Worm (Caenorhabditis elegans): ENCODE results near the gene ZK643.2.

ZK643.2 gene

DNA sequence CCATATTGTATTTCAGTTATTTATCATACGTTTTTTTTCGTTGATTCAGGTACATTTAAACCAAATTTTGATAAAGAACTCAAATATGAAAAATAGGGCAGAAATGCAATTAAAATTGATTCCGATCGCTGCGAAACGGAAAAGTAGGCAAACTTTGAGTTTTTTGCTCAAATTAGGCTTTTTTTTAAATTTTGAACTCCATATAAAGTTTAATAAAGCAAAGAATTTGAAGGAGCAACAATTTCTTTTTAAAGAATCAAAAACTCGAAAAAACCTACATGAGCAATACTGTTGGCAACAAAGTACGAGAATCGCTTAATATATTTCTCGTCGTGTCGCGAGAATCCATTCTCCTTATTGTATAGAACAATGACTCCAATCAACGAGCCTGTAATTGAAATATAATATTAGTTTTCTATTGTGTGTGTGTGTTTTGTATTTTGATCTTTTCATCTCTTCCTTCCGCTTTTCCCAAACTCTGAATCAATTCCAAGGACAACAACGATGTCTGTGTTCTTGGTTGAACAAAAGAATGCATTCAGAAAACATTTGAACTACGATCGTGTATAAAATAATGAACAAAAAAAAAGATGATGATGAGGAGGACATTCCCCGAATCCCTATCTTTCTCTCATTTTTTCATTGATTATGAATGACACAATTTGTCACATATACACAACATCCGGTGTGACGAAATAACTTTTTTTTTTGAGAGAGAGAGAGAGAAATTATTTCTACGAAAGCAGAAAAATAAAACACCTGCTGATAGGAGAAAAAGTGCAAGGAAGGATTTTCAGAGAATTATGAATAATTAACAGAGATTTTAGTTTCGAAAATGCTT is 22.4 kb downstream of the ZK643.2 start:
- no peak for TF ChIP-seq T22C8.4 (GFP tag; IDR thresholded peaks at IDR 0.05)

- TF ChIP-seq ztf-23 (GFP tag; IDR thresholded peaks at IDR 0.05) (no peak), ztf-29 (GFP tag; IDR thresholded peaks at IDR 0.05) (no peak), ref-1 (GFP tag; conservative IDR thresholded peaks at IDR 0.05) (no peak), klf-2 (GFP tag; conservative IDR thresholded peaks at IDR 0.05) (no peak), med-1 (GFP tag; optimal IDR thresholded peaks at IDR 0.05; ENCODE audit: insufficient read depth) (no peak), flt-1 (GFP tag; IDR thresholded peaks at IDR 0.05) (no peak)
These were observed 24.6 kb downstream of the ZK643.2 start for ce11 chrIII:8980892-8981291.

- no peak for TF ChIP-seq med-1 (GFP tag; optimal IDR thresholded peaks at IDR 0.05; ENCODE audit: insufficient read depth)
- TF ChIP-seq flt-1 (GFP tag; IDR thresholded peaks at IDR 0.05): 0 out of 2 replicates have a peak, but pooled peaks have one; percentile 10
- TF ChIP-seq ztf-23 (GFP tag; IDR thresholded peaks at IDR 0.05): 0 out of 2 replicates have a peak, but pooled peaks have one; percentile 44
These were observed 25.6 kb downstream of the ZK643.2 start, which contains the start of gene pde-2 for ce11 chrIII:8981847-8982479. Gene pde-2 (minus strand): TSS chrIII:8981897.

- TF ChIP-seq T22C8.4 (GFP tag; IDR thresholded peaks at IDR 0.05): no peak
- no peak for TF ChIP-seq med-1 (GFP tag; optimal IDR thresholded peaks at IDR 0.05; ENCODE audit: insufficient read depth)
- no peak for TF ChIP-seq ref-1 (GFP tag; conservative IDR thresholded peaks at IDR 0.05)
- no peak for TF ChIP-seq cog-1 (tag; optimal IDR thresholded peaks at IDR 0.05)
- TF ChIP-seq klf-2 (GFP tag; conservative IDR thresholded peaks at IDR 0.05): no peak
- TF ChIP-seq ztf-29 (GFP tag; IDR thresholded peaks at IDR 0.05): no peak
- TF ChIP-seq flt-1 (GFP tag; IDR thresholded peaks at IDR 0.05): no peak
- TF ChIP-seq ztf-23 (GFP tag; IDR thresholded peaks at IDR 0.05): no peak
- no peak for TF ChIP-seq tab-1 (GFP tag; IDR thresholded peaks at IDR 0.05)
These were observed 26.8 kb downstream of the ZK643.2 start for ce11 chrIII:8983135-8983534.

DNA sequence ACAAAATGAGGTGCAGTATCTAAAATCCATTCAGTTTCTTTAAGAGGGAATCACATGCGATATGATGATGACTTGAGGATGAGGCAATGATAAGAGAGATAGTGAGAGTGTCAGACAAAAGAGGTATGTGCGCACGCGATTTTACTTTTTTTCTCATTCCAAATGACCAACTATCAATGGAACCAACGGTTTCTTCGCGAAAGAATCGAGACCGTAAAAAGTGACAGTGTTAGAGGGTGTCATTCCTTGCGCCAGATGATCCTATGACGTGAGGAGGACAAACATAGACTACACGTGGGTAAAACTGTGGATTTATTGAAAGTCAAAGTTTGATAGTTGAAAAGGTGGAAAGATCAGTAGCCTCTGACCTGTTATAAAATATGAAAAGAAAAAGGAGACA is 27.5 kb downstream of the ZK643.2 start:
- TF ChIP-seq ref-1 (GFP tag; conservative IDR thresholded peaks at IDR 0.05) (no peak), ztf-29 (GFP tag; IDR thresholded peaks at IDR 0.05) (no peak), cog-1 (tag; optimal IDR thresholded peaks at IDR 0.05) (no peak), flt-1 (GFP tag; IDR thresholded peaks at IDR 0.05) (no peak), T22C8.4 (GFP tag; IDR thresholded peaks at IDR 0.05) (no peak), ztf-23 (GFP tag; IDR thresholded peaks at IDR 0.05) (no peak), med-1 (GFP tag; optimal IDR thresholded peaks at IDR 0.05; ENCODE audit: insufficient read depth) (no peak), tab-1 (GFP tag; IDR thresholded peaks at IDR 0.05) (no peak)

DNA sequence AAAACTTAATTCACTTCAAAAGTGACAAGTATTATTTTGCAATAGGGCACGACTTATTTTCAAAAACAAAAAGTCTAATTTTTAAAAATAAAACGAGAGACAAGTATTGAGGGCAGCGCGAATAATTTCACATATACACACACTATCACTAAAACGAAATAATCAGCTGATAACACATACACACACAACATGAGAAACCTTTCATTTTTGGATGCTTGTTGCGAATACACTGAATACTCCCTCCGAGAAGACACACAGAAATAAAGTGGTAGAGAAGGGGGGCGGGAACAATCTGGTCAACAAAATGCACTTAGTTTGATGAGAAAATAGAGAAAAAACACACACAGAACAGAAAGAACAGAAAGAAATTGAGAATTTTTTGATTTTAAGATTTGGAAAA is 28.1 kb downstream of the ZK643.2 start:
- TF ChIP-seq ztf-29 (GFP tag; IDR thresholded peaks at IDR 0.05) (no peak), tab-1 (GFP tag; IDR thresholded peaks at IDR 0.05) (no peak), med-1 (GFP tag; optimal IDR thresholded peaks at IDR 0.05; ENCODE audit: insufficient read depth) (no peak), ztf-23 (GFP tag; IDR thresholded peaks at IDR 0.05) (no peak), T22C8.4 (GFP tag; IDR thresholded peaks at IDR 0.05) (no peak), flt-1 (GFP tag; IDR thresholded peaks at IDR 0.05) (no peak)

DNA sequence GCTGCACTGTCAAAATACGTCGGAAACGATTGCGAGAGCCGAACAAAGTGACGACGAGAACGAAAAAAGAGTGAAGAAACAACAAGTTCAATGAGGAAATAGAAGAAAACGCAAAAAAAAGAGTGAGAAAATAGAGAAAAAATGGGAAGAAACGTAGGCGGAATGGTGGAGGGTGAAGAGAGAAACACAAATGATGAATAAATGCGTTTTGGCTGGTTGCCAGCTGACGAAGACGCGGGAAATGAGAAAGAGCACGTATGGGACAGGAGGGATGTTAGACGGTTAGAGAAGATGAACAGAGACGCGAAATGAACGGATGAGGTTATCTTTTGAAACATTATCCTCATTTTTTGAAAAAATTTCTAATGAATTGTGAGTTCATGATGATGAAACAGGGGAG is 28.6 kb downstream of the ZK643.2 start:
- no peak for TF ChIP-seq flt-1 (GFP tag; IDR thresholded peaks at IDR 0.05)
- TF ChIP-seq ztf-23 (GFP tag; IDR thresholded peaks at IDR 0.05): no peak
- no peak for TF ChIP-seq med-1 (GFP tag; optimal IDR thresholded peaks at IDR 0.05; ENCODE audit: insufficient read depth)
- no peak for TF ChIP-seq T22C8.4 (GFP tag; IDR thresholded peaks at IDR 0.05)
- no peak for TF ChIP-seq klf-2 (GFP tag; conservative IDR thresholded peaks at IDR 0.05)
- no peak for TF ChIP-seq cog-1 (tag; optimal IDR thresholded peaks at IDR 0.05)
- no peak for TF ChIP-seq tab-1 (GFP tag; IDR thresholded peaks at IDR 0.05)
- no peak for TF ChIP-seq ztf-29 (GFP tag; IDR thresholded peaks at IDR 0.05)
- TF ChIP-seq ref-1 (GFP tag; conservative IDR thresholded peaks at IDR 0.05): no peak

DNA sequence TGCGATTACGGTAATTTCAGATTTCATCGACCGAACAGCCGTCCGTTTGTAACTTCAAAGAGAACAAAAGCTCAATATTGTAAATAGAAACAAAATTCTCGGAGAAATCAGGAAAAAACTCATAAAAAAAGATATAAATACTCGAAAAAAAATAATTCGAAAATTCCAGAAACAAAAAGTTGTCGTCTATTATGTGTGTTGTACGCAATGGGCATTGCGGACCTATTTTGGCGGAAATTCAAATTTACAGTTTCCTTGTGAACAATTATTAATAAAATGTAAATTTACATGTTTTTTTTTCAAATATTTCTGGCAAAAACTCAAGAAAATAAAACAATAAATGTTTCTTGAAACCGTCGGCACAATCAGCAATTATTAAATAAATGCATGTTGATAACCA is 29.1 kb downstream of the ZK643.2 start:
- no peak for TF ChIP-seq flt-1 (GFP tag; IDR thresholded peaks at IDR 0.05)
- TF ChIP-seq klf-2 (GFP tag; conservative IDR thresholded peaks at IDR 0.05): no peak
- no peak for TF ChIP-seq med-1 (GFP tag; optimal IDR thresholded peaks at IDR 0.05; ENCODE audit: insufficient read depth)
- no peak for TF ChIP-seq tab-1 (GFP tag; IDR thresholded peaks at IDR 0.05)
- no peak for TF ChIP-seq ref-1 (GFP tag; conservative IDR thresholded peaks at IDR 0.05)
- no peak for TF ChIP-seq ztf-29 (GFP tag; IDR thresholded peaks at IDR 0.05)
- TF ChIP-seq cog-1 (tag; optimal IDR thresholded peaks at IDR 0.05): no peak

DNA sequence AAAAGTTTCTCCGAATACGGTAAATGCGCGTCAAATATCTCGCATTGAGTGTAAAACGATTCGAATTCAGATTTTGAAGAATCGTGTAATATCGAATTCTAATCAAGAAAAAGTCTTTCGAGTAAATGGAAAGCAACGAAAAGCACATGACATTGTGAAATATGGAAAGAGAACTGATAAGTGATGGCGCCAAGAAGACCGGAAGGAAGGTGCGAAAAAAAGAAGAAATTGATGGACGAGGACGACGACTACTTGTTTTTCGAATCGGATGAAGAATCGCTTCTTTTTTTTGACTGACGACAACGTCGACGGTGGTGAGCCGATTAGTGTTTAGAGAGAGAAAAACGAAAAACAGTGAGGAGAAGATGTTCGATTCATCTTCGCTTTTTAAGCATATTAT is 29.6 kb downstream of the ZK643.2 start:
- TF ChIP-seq klf-2 (GFP tag; conservative IDR thresholded peaks at IDR 0.05) (no peak), flt-1 (GFP tag; IDR thresholded peaks at IDR 0.05) (no peak), tab-1 (GFP tag; IDR thresholded peaks at IDR 0.05) (no peak), ztf-23 (GFP tag; IDR thresholded peaks at IDR 0.05) (no peak), ztf-29 (GFP tag; IDR thresholded peaks at IDR 0.05) (no peak), cog-1 (tag; optimal IDR thresholded peaks at IDR 0.05) (no peak), med-1 (GFP tag; optimal IDR thresholded peaks at IDR 0.05; ENCODE audit: insufficient read depth) (no peak), ref-1 (GFP tag; conservative IDR thresholded peaks at IDR 0.05) (no peak), T22C8.4 (GFP tag; IDR thresholded peaks at IDR 0.05) (no peak)

DNA sequence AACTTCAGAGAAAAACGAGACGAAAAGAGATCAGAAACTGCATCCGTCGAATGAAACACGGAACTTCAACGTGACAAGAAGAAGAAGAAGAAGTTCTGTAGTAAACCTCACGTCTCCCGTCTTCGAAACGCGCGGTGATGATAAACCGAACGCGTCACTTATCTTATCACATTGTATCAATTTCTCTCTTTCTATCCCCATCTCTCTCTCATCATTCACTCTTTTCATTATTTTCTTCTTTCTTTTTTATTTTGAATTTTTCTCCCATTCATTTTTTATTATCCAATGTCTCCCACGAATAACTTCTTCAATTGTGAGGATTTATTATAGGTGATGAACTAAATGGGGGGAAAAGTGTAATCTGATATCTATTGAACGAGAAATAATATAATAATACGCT is 30.5 kb downstream of the ZK643.2 start:
- TF ChIP-seq klf-2 (GFP tag; conservative IDR thresholded peaks at IDR 0.05) (no peak), tab-1 (GFP tag; IDR thresholded peaks at IDR 0.05) (no peak), ref-1 (GFP tag; conservative IDR thresholded peaks at IDR 0.05) (no peak), med-1 (GFP tag; optimal IDR thresholded peaks at IDR 0.05; ENCODE audit: insufficient read depth) (no peak), T22C8.4 (GFP tag; IDR thresholded peaks at IDR 0.05) (no peak), flt-1 (GFP tag; IDR thresholded peaks at IDR 0.05) (no peak), cog-1 (tag; optimal IDR thresholded peaks at IDR 0.05) (no peak), ztf-29 (GFP tag; IDR thresholded peaks at IDR 0.05) (no peak), ztf-23 (GFP tag; IDR thresholded peaks at IDR 0.05) (no peak)
